Worm (Caenorhabditis elegans) whole organism, young adult: ENCODE measurements around the gene clec-26.

Experiments used
- B0019.2 ChIP-seq: fragments of 200-800 bp; sonication (Bioruptor generic); conservative IDR thresholded peaks from 2 replicates; pipeline ENCODE4 v1.3.6; 2022; ENCODE audit warnings: missing genetic modification reagents, missing genetic modification characterization, missing compliant biosample characterization
- B0035.1 ChIP-seq: sonication (generic microtip); optimal IDR thresholded peaks from 2 replicates; lab custom pipeline; 2016; ENCODE audit warnings: missing genetic modification characterization, mild to moderate bottlenecking, missing compliant biosample characterization, missing genotype, missing genetic modification reagents
- F10E7.11 ChIP-seq: sonication (generic microtip); optimal IDR thresholded peaks from 2 replicates; lab custom pipeline; 2017; ENCODE audit warnings: mild to moderate bottlenecking, missing genetic modification characterization, moderate library complexity, missing compliant biosample characterization
- F22D6.2 ChIP-seq: sonication (generic microtip); optimal IDR thresholded peaks from 2 replicates; lab custom pipeline; 2016; ENCODE audit warnings: mild to moderate bottlenecking, missing genetic modification characterization, missing compliant biosample characterization
- F23B12.7 ChIP-seq: sonication (generic microtip); optimal IDR thresholded peaks from 2 replicates; lab custom pipeline; 2017; ENCODE audit warnings: missing genetic modification characterization, mild to moderate bottlenecking, missing compliant biosample characterization, antibody characterized with exemption, moderate library complexity; ENCODE audit not compliant: insufficient read depth
- ZK185.1 ChIP-seq: sonication (generic microtip); optimal IDR thresholded peaks from 2 replicates; lab custom pipeline; 2016; ENCODE audit warnings: mild to moderate bottlenecking, missing genetic modification characterization, missing compliant biosample characterization; ENCODE audit not compliant: poor library complexity, severe bottlenecking
- aptf-3 ChIP-seq: fragments of 200-800 bp; sonication (Bioruptor generic); IDR thresholded peaks from 2 replicates; pipeline ENCODE4 v1.3.6; 2022; ENCODE audit warnings: missing genetic modification characterization, missing compliant biosample characterization
- attf-5 ChIP-seq: fragments of 200-800 bp; sonication (Bioruptor generic); optimal IDR thresholded peaks from 2 replicates; lab custom pipeline; 2018; ENCODE audit warnings: mild to moderate bottlenecking, missing genetic modification characterization, missing compliant biosample characterization
- bed-1 ChIP-seq: fragments of 200-800 bp; sonication (Bioruptor generic); IDR thresholded peaks from 2 replicates; pipeline ENCODE4 v1.3.6; 2022; ENCODE audit warnings: missing genetic modification reagents, missing genetic modification characterization, missing compliant biosample characterization
- ceh-100 ChIP-seq: fragments of 200-800 bp; sonication (Bioruptor generic); IDR thresholded peaks from 2 replicates; pipeline ENCODE4 v1.3.6; 2022; ENCODE audit warnings: missing genetic modification reagents, missing genetic modification characterization, missing compliant biosample characterization
- ceh-27 ChIP-seq: fragments of 200-800 bp; sonication (Bioruptor generic); optimal IDR thresholded peaks from 2 replicates; lab custom pipeline; 2018; ENCODE audit warnings: mild to moderate bottlenecking, missing genetic modification characterization, moderate library complexity, missing compliant biosample characterization
- chd-7 ChIP-seq: sonication (generic microtip); optimal IDR thresholded peaks from 2 replicates; lab custom pipeline; 2016; ENCODE audit warnings: mild to moderate bottlenecking, missing genetic modification characterization, moderate library complexity, missing compliant biosample characterization
- egl-18 ChIP-seq: fragments of 200-800 bp; sonication (Bioruptor generic); IDR thresholded peaks from 2 replicates; pipeline ENCODE4 v1.3.6; 2022; ENCODE audit warnings: missing genetic modification reagents, missing genetic modification characterization, missing compliant biosample characterization
- egrh-3 ChIP-seq: fragments of 200-800 bp; sonication (Bioruptor generic); IDR thresholded peaks from 2 replicates; pipeline ENCODE4 v1.3.6; 2022; ENCODE audit warnings: missing genetic modification reagents, missing genetic modification characterization, missing compliant biosample characterization
- ets-4 ChIP-seq: fragments of 200-800 bp; sonication (Bioruptor generic); optimal IDR thresholded peaks from 2 replicates; lab custom pipeline; 2018; ENCODE audit warnings: mild to moderate bottlenecking, missing genetic modification characterization, missing compliant biosample characterization
- gei-17 ChIP-seq: fragments of 200-800 bp; sonication (Bioruptor generic); optimal IDR thresholded peaks from 2 replicates; lab custom pipeline; 2018; ENCODE audit warnings: mild to moderate bottlenecking, missing genetic modification characterization, missing compliant biosample characterization
- him-1 ChIP-seq: sonication (generic microtip); optimal IDR thresholded peaks from 2 replicates; lab custom pipeline; 2016; ENCODE audit warnings: missing genotype, missing genetic modification reagents, missing genetic modification characterization, missing compliant biosample characterization
- hlh-12 ChIP-seq: sonication (generic microtip); optimal IDR thresholded peaks from 2 replicates; lab custom pipeline; 2016; ENCODE audit warnings: missing genetic modification characterization, missing compliant biosample characterization
- hmg-20 ChIP-seq: fragments of 200-800 bp; sonication (Bioruptor generic); IDR thresholded peaks from 2 replicates; pipeline ENCODE4 v1.3.6; 2022; ENCODE audit warnings: missing genetic modification reagents, missing genetic modification characterization, missing compliant biosample characterization
- hrde-1 ChIP-seq: sonication (generic microtip); optimal IDR thresholded peaks from 2 replicates; lab custom pipeline; 2016; ENCODE audit warnings: missing genetic modification characterization, mild to moderate bottlenecking, missing compliant biosample characterization, moderate library complexity, missing genotype, missing genetic modification reagents, borderline replicate concordance
- lin-26 ChIP-seq: fragments of 200-800 bp; sonication (Bioruptor generic); IDR thresholded peaks from 2 replicates; pipeline ENCODE4 v1.3.6; 2022; ENCODE audit warnings: missing genetic modification reagents, missing genetic modification characterization, missing compliant biosample characterization
- lin-35 ChIP-seq, 3 experiments: fragments of 150-350 bp in 2 of 3; sonication (generic microtip) in 1 of 3; optimal IDR thresholded peaks; 2 replicates each; lab custom pipeline; 2014 to 2018; ENCODE audit warnings: missing biosample characterization in 3 of 3, missing genetic modification characterization in 3 of 3, missing genetic modification reagents in 3 of 3
- lin-40 ChIP-seq: sonication (generic microtip); optimal IDR thresholded peaks from 2 replicates; lab custom pipeline; 2016; ENCODE audit warnings: missing genetic modification characterization, mild to moderate bottlenecking, missing compliant biosample characterization, missing genotype, missing genetic modification reagents
- madf-3 ChIP-seq: fragments of 200-800 bp; sonication (Bioruptor generic); IDR thresholded peaks from 2 replicates; pipeline ENCODE4 v1.3.6; 2022; ENCODE audit warnings: missing genetic modification reagents, missing genetic modification characterization, missing compliant biosample characterization
- mes-4 ChIP-seq: sonication (generic microtip); optimal IDR thresholded peaks from 2 replicates; lab custom pipeline; 2016; ENCODE audit warnings: missing genotype, missing genetic modification characterization, missing compliant biosample characterization
- nhr-120 ChIP-seq: fragments of 200-800 bp; sonication (Bioruptor generic); IDR thresholded peaks from 2 replicates; pipeline ENCODE4 v1.3.6; 2022; ENCODE audit warnings: missing genetic modification characterization, missing compliant biosample characterization
- rec-8 ChIP-seq, 2 experiments: sonication (generic microtip); optimal IDR thresholded peaks; 2 replicates each; lab custom pipeline; 2016; ENCODE audit warnings: mild to moderate bottlenecking in 2 of 2, missing genetic modification characterization in 2 of 2, missing genetic modification reagents in 2 of 2, missing genotype in 2 of 2, missing biosample characterization in 1 of 2, missing compliant biosample characterization in 1 of 2, moderate library complexity in 1 of 2
- rpc-1 ChIP-seq, 2 experiments: fragments of 150-350 bp in 1 of 2; sonication (generic microtip) in 1 of 2; optimal IDR thresholded peaks; 2 replicates each; lab custom pipeline; 2014 to 2018; ENCODE audit warnings: missing biosample characterization in 1 of 2, missing genetic modification characterization in 1 of 2, missing genetic modification reagents in 1 of 2, missing genotype in 1 of 2
- sdz-38 ChIP-seq: sonication (generic microtip); optimal IDR thresholded peaks from 2 replicates; lab custom pipeline; 2016; ENCODE audit warnings: missing genotype, missing genetic modification characterization, missing compliant biosample characterization
- sptf-2 ChIP-seq: fragments of 200-800 bp; sonication (Bioruptor generic); optimal IDR thresholded peaks from 2 replicates; lab custom pipeline; 2018; ENCODE audit warnings: mild to moderate bottlenecking, missing genetic modification characterization, missing compliant biosample characterization
- zfh-2 ChIP-seq: fragments of 200-800 bp; sonication (Bioruptor generic); conservative IDR thresholded peaks from 2 replicates; pipeline ENCODE4 v1.3.6; 2022; ENCODE audit warnings: missing genetic modification reagents, missing genetic modification characterization, missing compliant biosample characterization
- ztf-28 ChIP-seq: fragments of 200-800 bp; sonication (Bioruptor generic); IDR thresholded peaks from 2 replicates; pipeline ENCODE4 v1.3.6; 2022; ENCODE audit warnings: missing genetic modification reagents, missing genetic modification characterization, missing compliant biosample characterization

clec-26 gene

DNA sequence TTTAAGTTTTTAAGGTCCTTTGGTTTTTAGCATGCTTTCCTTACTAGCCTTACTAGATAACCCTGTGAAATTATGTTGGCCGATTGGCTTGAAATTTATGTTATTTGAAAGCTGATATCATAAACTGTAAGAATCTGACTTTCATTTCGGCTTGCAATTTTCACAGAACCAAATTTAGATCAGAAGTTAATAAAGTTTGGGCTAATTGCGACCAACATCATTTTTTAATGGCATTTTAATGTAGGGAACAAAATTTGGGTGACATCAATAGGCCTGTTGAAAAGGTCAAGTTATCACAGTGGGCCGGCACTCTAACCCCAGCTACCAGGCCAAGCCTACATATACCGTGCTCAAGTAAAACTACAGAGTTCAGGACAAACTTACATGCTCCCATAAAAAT, 17.1 kb upstream of the clec-26 start:
- TF ChIP-seq bed-1 (GFP tag; lab: Robert Waterston, UW) = no peak
- no peak for TF ChIP-seq B0035.1 (tag; lab: Kevin White, UChicago)
- no peak for TF ChIP-seq sdz-38 (tag; lab: Kevin White, UChicago)
- TF ChIP-seq ceh-27 (GFP tag; lab: Kevin White, UChicago) = no peak
- no peak for TF ChIP-seq sptf-2 (GFP tag; lab: Kevin White, UChicago)
- no peak for TF ChIP-seq ceh-100 (GFP tag; lab: Robert Waterston, UW)
- no peak for TF ChIP-seq hmg-20
- TF ChIP-seq F22D6.2 (tag; lab: Kevin White, UChicago) = no peak
- no peak for TF ChIP-seq hrde-1 (tag; lab: Kevin White, UChicago)
- TF ChIP-seq madf-3 (GFP tag; lab: Robert Waterston, UW) = no peak
- no peak for TF ChIP-seq rpc-1 (optimal IDR thresholded peaks at IDR 0.05; lab: Kevin White, UChicago)
- TF ChIP-seq rpc-1 (tag; optimal IDR thresholded peaks at IDR 0.05; lab: Kevin White, UChicago) = no peak
- TF ChIP-seq nhr-120 (GFP tag; lab: Robert Waterston, UW) = no peak

DNA sequence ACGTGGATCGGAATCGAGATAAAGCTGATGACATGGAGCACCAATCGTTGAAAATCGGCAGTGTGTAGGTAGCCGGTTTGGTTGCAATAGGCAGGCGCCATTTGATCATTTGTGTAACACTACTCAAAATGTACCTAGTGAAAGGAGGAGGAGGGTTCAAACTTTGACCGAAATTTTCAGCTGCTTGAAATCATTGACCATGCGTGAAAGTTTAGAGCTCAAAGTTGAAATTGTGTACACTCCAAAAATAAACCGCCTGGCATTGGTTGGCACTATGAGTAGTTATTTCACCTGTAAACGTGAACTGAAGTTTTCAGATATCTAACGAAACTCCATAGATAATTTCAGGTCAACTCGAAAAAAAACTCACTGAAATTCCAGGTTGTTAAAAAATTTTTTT, 16.5 kb upstream of the clec-26 start, which contains the start of gene srh-215:
Gene srh-215 (minus strand): TSS at position 101 of the 400 bp plus-strand sequence.
- TF ChIP-seq mes-4 (tag; lab: Kevin White, UChicago) (no peak), rpc-1 (optimal IDR thresholded peaks at IDR 0.05; lab: Kevin White, UChicago) (no peak), rpc-1 (tag; optimal IDR thresholded peaks at IDR 0.05; lab: Kevin White, UChicago) (no peak), zfh-2 (GFP tag; lab: Robert Waterston, UW) (no peak), lin-35 (GFP tag; optimal IDR thresholded peaks at IDR 0.05; lab: Kevin White, UChicago) (no peak), hmg-20 (no peak), bed-1 (GFP tag; lab: Robert Waterston, UW) (no peak)

DNA sequence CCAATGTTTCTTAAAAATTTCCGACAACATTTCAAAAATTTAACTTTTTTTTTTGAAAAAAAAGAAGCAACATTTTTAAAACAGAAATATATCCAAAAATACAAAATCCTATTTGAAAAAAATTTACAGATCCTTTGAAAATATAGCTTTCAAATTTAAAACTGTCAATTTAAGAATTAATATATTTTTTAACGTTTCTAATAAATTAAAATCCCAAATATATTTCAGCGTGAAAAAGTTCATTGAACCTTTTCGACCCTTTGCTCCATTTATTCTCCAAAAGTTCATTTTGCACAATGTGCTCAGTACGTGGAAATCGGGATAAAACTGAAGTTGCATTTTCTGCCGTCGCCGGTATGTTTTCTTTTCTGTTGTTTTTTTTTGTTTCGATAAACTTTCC, 15.5 kb upstream of the clec-26 start, which contains the start of gene phy-3:
Gene phy-3 (plus strand): TSS at position 301 of the 400 bp plus-strand sequence.
- no peak for TF ChIP-seq gei-17
- TF ChIP-seq attf-5 (GFP tag; lab: Kevin White, UChicago) = no peak
- TF ChIP-seq aptf-3 = no peak
- no peak for TF ChIP-seq hlh-12 (tag; lab: Kevin White, UChicago)
- no peak for TF ChIP-seq lin-40 (tag; lab: Kevin White, UChicago)
- TF ChIP-seq F10E7.11 = no peak
- TF ChIP-seq him-1 (tag; lab: Kevin White, UChicago) = no peak
- no peak for TF ChIP-seq ets-4
- no peak for TF ChIP-seq lin-26 (GFP tag; lab: Robert Waterston, UW)
- TF ChIP-seq mes-4 (tag; lab: Kevin White, UChicago) = no peak
- TF ChIP-seq B0019.2 (GFP tag; lab: Robert Waterston, UW) = no peak
- TF ChIP-seq ztf-28 (GFP tag; lab: Robert Waterston, UW) = no peak
- no peak for TF ChIP-seq F23B12.7 (tag; lab: Kevin White, UChicago)
- no peak for TF ChIP-seq chd-7 (tag; lab: Kevin White, UChicago)
- no peak for TF ChIP-seq sptf-2 (GFP tag; lab: Kevin White, UChicago)
- no peak for TF ChIP-seq rec-8 (tag; optimal IDR thresholded peaks at IDR 0.05; lab: Kevin White, UChicago)
- no peak for TF ChIP-seq egl-18 (GFP tag; lab: Robert Waterston, UW)
- TF ChIP-seq ZK185.1 = no peak
- TF ChIP-seq, all 124 proteins: peak for 0

DNA sequence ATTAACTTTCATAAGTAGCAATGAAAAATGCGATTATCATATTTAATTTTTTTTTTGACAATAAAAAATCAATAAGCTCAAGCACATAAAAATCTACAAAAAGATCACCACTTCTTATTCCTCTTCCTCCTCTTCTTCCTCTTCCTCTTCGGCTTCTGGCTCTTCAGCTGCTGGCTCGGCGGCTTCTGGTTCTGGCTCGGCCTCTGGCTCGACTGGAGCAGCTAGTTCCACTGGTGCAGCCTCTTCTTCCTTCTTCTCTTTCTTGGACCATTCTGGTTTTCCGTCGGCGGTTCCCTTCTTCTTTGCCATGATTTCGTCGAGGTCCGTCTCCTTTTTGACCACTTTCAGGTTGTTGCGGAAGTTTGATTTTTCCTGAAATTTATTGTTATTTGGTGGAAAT, 14.7 kb upstream of the clec-26 start:
- TF ChIP-seq B0019.2 (GFP tag; lab: Robert Waterston, UW) (no peak), egrh-3 (GFP tag; lab: Robert Waterston, UW) (peak; percentile 52; the same call in 1 of the 2 replicates)
